Worm (Caenorhabditis elegans) whole organism, L1 larva: Measurements from ENCODE around the gene Y7A5A.13.

Source experiments
- C34B4.2 ChIP-seq: sonication (generic microtip); optimal IDR thresholded peaks from 2 replicates; lab custom pipeline; 2017; ENCODE audit warnings: mild to moderate bottlenecking, missing genetic modification characterization, missing compliant biosample characterization
- F16B12.6 ChIP-seq: fragments of 150-350 bp; optimal IDR thresholded peaks from 2 replicates; lab custom pipeline; 2014; ENCODE audit warnings: missing biosample characterization, missing genetic modification characterization
- aly-2 ChIP-seq: fragments of 150-350 bp; optimal IDR thresholded peaks from 2 replicates; lab custom pipeline; 2014; ENCODE audit warnings: missing biosample characterization, missing genetic modification characterization
- ama-1 ChIP-seq: fragments of 150-350 bp; optimal IDR thresholded peaks from 2 replicates; lab custom pipeline; 2014
- ceh-63 ChIP-seq: fragments of 200-800 bp; sonication (Bioruptor generic); optimal IDR thresholded peaks from 2 replicates; lab custom pipeline; 2018; ENCODE audit warnings: mild to moderate bottlenecking, missing genetic modification characterization, missing compliant biosample characterization
- ceh-8 ChIP-seq: fragments of 200-800 bp; sonication (Bioruptor generic); optimal IDR thresholded peaks from 2 replicates; lab custom pipeline; 2018; ENCODE audit warnings: mild to moderate bottlenecking, missing genetic modification characterization, moderate library complexity, missing compliant biosample characterization
- ceh-82 ChIP-seq, 3 experiments: fragments of 150-350 bp in 1 of 3; sonication (generic microtip) in 2 of 3; optimal IDR thresholded peaks; 2 replicates each; lab custom pipeline; 2014 to 2017; ENCODE audit warnings: missing biosample characterization in 3 of 3, missing genetic modification characterization in 3 of 3
- dpl-1 ChIP-seq, 3 experiments: fragments of 150-350 bp in 2 of 3; sonication (generic microtip) in 1 of 3; optimal IDR thresholded peaks; 2 replicates each; lab custom pipeline; 2014 to 2017; ENCODE audit warnings: missing biosample characterization in 3 of 3, missing genetic modification characterization in 3 of 3, missing genetic modification reagents in 3 of 3
- dsc-1 ChIP-seq: sonication (generic microtip); optimal IDR thresholded peaks from 2 replicates; lab custom pipeline; 2016; ENCODE audit warnings: mild to moderate bottlenecking, missing genetic modification characterization, missing compliant biosample characterization
- efl-1 ChIP-seq, 4 experiments: fragments of 150-350 bp; optimal IDR thresholded peaks in 3 of 4; peaks in 1 of 4; 1 replicate in 1 of 4; 2 replicates in 3 of 4; lab custom pipeline; 2014; ENCODE audit warnings: missing biosample characterization in 2 of 4, missing genetic modification characterization in 2 of 4, missing genetic modification reagents in 2 of 4
- efl-3 ChIP-seq: fragments of 200-800 bp; sonication (Bioruptor generic); optimal IDR thresholded peaks from 2 replicates; lab custom pipeline; 2018; ENCODE audit warnings: mild to moderate bottlenecking, missing genetic modification characterization, missing compliant biosample characterization
- egl-13 ChIP-seq: sonication (generic microtip); optimal IDR thresholded peaks from 2 replicates; lab custom pipeline; 2016; ENCODE audit warnings: missing genotype, missing genetic modification reagents, missing genetic modification characterization, missing compliant biosample characterization
- elt-2 ChIP-seq: sonication (generic microtip); optimal IDR thresholded peaks from 2 replicates; lab custom pipeline; 2016; ENCODE audit warnings: missing genetic modification characterization, mild to moderate bottlenecking, inconsistent platforms, missing compliant biosample characterization, missing genetic modification reagents
- fos-1 ChIP-seq: fragments of 150-350 bp; optimal IDR thresholded peaks from 2 replicates; lab custom pipeline; 2014; ENCODE audit warnings: missing biosample characterization, missing genetic modification characterization
- grh-1 ChIP-seq: fragments of 200-800 bp; sonication (Bioruptor generic); IDR thresholded peaks from 2 replicates; pipeline ENCODE4 v1.3.6; 2022; ENCODE audit warnings: missing genetic modification reagents, missing genetic modification characterization, missing compliant biosample characterization
- hlh-4 ChIP-seq: sonication (generic microtip); optimal IDR thresholded peaks from 2 replicates; lab custom pipeline; 2016; ENCODE audit warnings: mild to moderate bottlenecking, missing genetic modification characterization, missing compliant biosample characterization
- hpl-2 ChIP-seq: fragments of 150-350 bp; optimal IDR thresholded peaks from 2 replicates; lab custom pipeline; 2014; ENCODE audit warnings: missing biosample characterization, missing genetic modification reagents, missing genetic modification characterization
- lin-13 ChIP-seq: fragments of 150-350 bp; optimal IDR thresholded peaks from 2 replicates; lab custom pipeline; 2014; ENCODE audit warnings: missing biosample characterization, missing genetic modification reagents, missing genetic modification characterization
- lin-35 ChIP-seq, 2 experiments: fragments of 150-350 bp; optimal IDR thresholded peaks; 2 replicates each; lab custom pipeline; 2014; ENCODE audit warnings: missing biosample characterization in 2 of 2, missing genetic modification characterization in 2 of 2, missing genetic modification reagents in 2 of 2
- lsy-2 ChIP-seq, 2 experiments: fragments of 150-350 bp; optimal IDR thresholded peaks; 2 replicates each; lab custom pipeline; 2014; ENCODE audit warnings: missing biosample characterization in 2 of 2, missing genetic modification characterization in 2 of 2
- mdl-1 ChIP-seq, 2 experiments: fragments of 150-350 bp; optimal IDR thresholded peaks; 2 replicates each; lab custom pipeline; 2014 to 2017; ENCODE audit warnings: missing biosample characterization in 2 of 2, missing genetic modification characterization in 2 of 2, inconsistent platforms in 1 of 2
- mef-2 ChIP-seq: fragments of 150-350 bp; optimal IDR thresholded peaks from 2 replicates; lab custom pipeline; 2014; ENCODE audit warnings: missing biosample characterization, missing genetic modification characterization
- mep-1 ChIP-seq: fragments of 150-350 bp; optimal IDR thresholded peaks from 2 replicates; lab custom pipeline; 2014; ENCODE audit warnings: missing biosample characterization, missing genetic modification characterization
- nhr-11 ChIP-seq: fragments of 150-350 bp; optimal IDR thresholded peaks from 2 replicates; lab custom pipeline; 2014; ENCODE audit warnings: missing biosample characterization, missing genetic modification characterization
- nhr-20 ChIP-seq: sonication (generic microtip); optimal IDR thresholded peaks from 2 replicates; lab custom pipeline; 2016; ENCODE audit warnings: mild to moderate bottlenecking, missing genetic modification characterization, missing compliant biosample characterization
- nhr-237 ChIP-seq: fragments of 150-350 bp; optimal IDR thresholded peaks from 2 replicates; lab custom pipeline; 2014; ENCODE audit warnings: missing biosample characterization, missing genetic modification characterization
- nhr-71 ChIP-seq: sonication (generic microtip); optimal IDR thresholded peaks from 2 replicates; lab custom pipeline; 2016; ENCODE audit warnings: mild to moderate bottlenecking, missing genetic modification characterization, moderate library complexity, missing compliant biosample characterization
- nhr-76 ChIP-seq: sonication (generic microtip); optimal IDR thresholded peaks from 2 replicates; lab custom pipeline; 2017; ENCODE audit warnings: missing biosample characterization, missing genetic modification characterization
- nhr-77 ChIP-seq: fragments of 150-350 bp; optimal IDR thresholded peaks from 2 replicates; lab custom pipeline; 2014; ENCODE audit warnings: missing biosample characterization, missing genetic modification characterization
- nhr-85 ChIP-seq: sonication (generic microtip); peaks from one replicate; lab custom pipeline; 2016; ENCODE audit warnings: missing genetic modification characterization, inconsistent platforms, missing compliant biosample characterization
- pax-3 ChIP-seq: fragments of 200-800 bp; sonication (Bioruptor generic); optimal IDR thresholded peaks from 2 replicates; lab custom pipeline; 2018; ENCODE audit warnings: mild to moderate bottlenecking, missing genetic modification characterization, moderate library complexity, missing compliant biosample characterization
- rnt-1 ChIP-seq: sonication (generic microtip); optimal IDR thresholded peaks from 2 replicates; lab custom pipeline; 2016; ENCODE audit warnings: mild to moderate bottlenecking, missing genetic modification characterization, moderate library complexity, missing compliant biosample characterization
- snu-23 ChIP-seq: sonication (generic microtip); optimal IDR thresholded peaks from 2 replicates; lab custom pipeline; 2016; ENCODE audit warnings: missing genetic modification characterization, missing compliant biosample characterization
- sox-4 ChIP-seq: sonication (generic microtip); optimal IDR thresholded peaks from 2 replicates; lab custom pipeline; 2016; ENCODE audit warnings: missing genetic modification characterization, missing compliant biosample characterization
- sptf-1 ChIP-seq: fragments of 150-350 bp; optimal IDR thresholded peaks from 2 replicates; lab custom pipeline; 2014; ENCODE audit warnings: missing biosample characterization, missing genetic modification characterization
- sup-37 ChIP-seq: fragments of 200-800 bp; sonication (Bioruptor generic); optimal IDR thresholded peaks from 2 replicates; lab custom pipeline; 2018; ENCODE audit warnings: mild to moderate bottlenecking, missing genetic modification characterization, missing compliant biosample characterization
- swsn-7 ChIP-seq: sonication (generic microtip); optimal IDR thresholded peaks from 2 replicates; lab custom pipeline; 2016; ENCODE audit warnings: missing genetic modification characterization, missing compliant biosample characterization
- tbx-2 ChIP-seq: sonication (generic microtip); optimal IDR thresholded peaks from 2 replicates; lab custom pipeline; 2016; ENCODE audit warnings: missing genetic modification characterization, missing compliant biosample characterization
- tlp-1 ChIP-seq: fragments of 150-350 bp; optimal IDR thresholded peaks from 2 replicates; lab custom pipeline; 2014; ENCODE audit warnings: missing biosample characterization, missing genetic modification characterization
- unc-130 ChIP-seq: fragments of 150-350 bp; optimal IDR thresholded peaks from 2 replicates; lab custom pipeline; 2017; ENCODE audit warnings: missing biosample characterization, missing genetic modification characterization, inconsistent platforms
- unc-30 ChIP-seq: sonication (generic microtip); optimal IDR thresholded peaks from 2 replicates; lab custom pipeline; 2017; ENCODE audit warnings: missing biosample characterization, missing genetic modification characterization
- unc-62 ChIP-seq: fragments of 150-350 bp; optimal IDR thresholded peaks from 2 replicates; lab custom pipeline; 2014; ENCODE audit warnings: missing biosample characterization, missing genetic modification reagents, missing genetic modification characterization
- unc-98 ChIP-seq: fragments of 200-800 bp; sonication (Bioruptor generic); IDR thresholded peaks from 2 replicates; pipeline ENCODE4 v1.3.6; 2022; ENCODE audit warnings: missing genetic modification characterization, missing compliant biosample characterization
- vab-15 ChIP-seq: sonication (generic microtip); optimal IDR thresholded peaks from 2 replicates; lab custom pipeline; 2017; ENCODE audit warnings: missing genotype, mild to moderate bottlenecking, missing genetic modification characterization, missing compliant biosample characterization
- xbp-1 ChIP-seq: sonication (generic microtip); optimal IDR thresholded peaks from 2 replicates; lab custom pipeline; 2016; ENCODE audit warnings: missing genetic modification characterization, missing compliant biosample characterization

Gene Y7A5A.13

ce11 chrX:15736419-15736818, 37.2 kb upstream of the Y7A5A.13 start (continued):
- TF ChIP-seq sox-4: no peak
- peak; percentile 88 for TF ChIP-seq snu-23 (GFP tag; lab: Kevin White, UChicago)
- peak; percentile 45 to 75 (median 62) for TF ChIP-seq ceh-82 (tag; optimal IDR thresholded peaks at IDR 0.05; lab: Kevin White, UChicago)
- peak; percentile 67 for TF ChIP-seq nhr-71 (tag; lab: Kevin White, UChicago)
- peak; percentile 16 for TF ChIP-seq elt-2 (tag; lab: Kevin White, UChicago)
- no peak for TF ChIP-seq unc-30 (tag; lab: Kevin White, UChicago)
- peak; percentile 35 for TF ChIP-seq egl-13 (tag; lab: Kevin White, UChicago)
- TF ChIP-seq efl-3: no peak
- peak; percentile 77 for TF ChIP-seq hpl-2
- no peak for TF ChIP-seq grh-1 (GFP tag; lab: Robert Waterston, UW)
- peak; percentile 45 for TF ChIP-seq fos-1 (tag; lab: Kevin White, UChicago)
- TF ChIP-seq rnt-1 (tag; lab: Kevin White, UChicago): peak; percentile 56
- TF ChIP-seq vab-15 (tag; lab: Kevin White, UChicago): no peak
- no peak for TF ChIP-seq aly-2 (tag; lab: Kevin White, UChicago)
- no peak for TF ChIP-seq mef-2 (tag; lab: Kevin White, UChicago)
- peak; percentile 69 for TF ChIP-seq nhr-77 (tag; lab: Kevin White, UChicago)
- peak; percentile 50 for TF ChIP-seq tbx-2
- no peak for TF ChIP-seq C34B4.2 (tag; lab: Kevin White, UChicago)
- no peak for TF ChIP-seq ceh-8 (GFP tag; lab: Kevin White, UChicago)
- no peak for TF ChIP-seq nhr-76
- no peak for TF ChIP-seq hlh-4 (tag; lab: Kevin White, UChicago)
- peak; percentile 20 for TF ChIP-seq lin-13 (GFP tag; lab: Kevin White, UChicago)
- no peak for TF ChIP-seq sup-37
- no peak for TF ChIP-seq ceh-63 (GFP tag; lab: Kevin White, UChicago)
- peak; percentile 43 for TF ChIP-seq xbp-1 (tag; lab: Kevin White, UChicago)
- peak in 1 of 2 experiments; percentile 35 for TF ChIP-seq mdl-1 (tag; optimal IDR thresholded peaks at IDR 0.05; lab: Kevin White, UChicago)
- peak; percentile 67 to 70 for TF ChIP-seq lsy-2 (tag; optimal IDR thresholded peaks at IDR 0.05; lab: Kevin White, UChicago)
- peak; percentile 32 for TF ChIP-seq unc-130 (tag; lab: Kevin White, UChicago)
- TF ChIP-seq nhr-20 (tag; lab: Kevin White, UChicago): peak; percentile 74
- TF ChIP-seq F16B12.6 (tag; lab: Kevin White, UChicago): no peak
- TF ChIP-seq tlp-1 (tag; lab: Kevin White, UChicago): no peak
- peak; percentile 87 for TF ChIP-seq nhr-85
- TF ChIP-seq mep-1: peak; percentile 43
- peak; percentile 44 for TF ChIP-seq swsn-7 (tag; lab: Kevin White, UChicago)
- no peak for TF ChIP-seq unc-62 (GFP tag; lab: Kevin White, UChicago)
- TF ChIP-seq ama-1 (lab: Kevin White, UChicago): no peak
- TF ChIP-seq dsc-1 (tag; lab: Kevin White, UChicago): peak; percentile 74
- no peak for TF ChIP-seq unc-98 (GFP tag; lab: Robert Waterston, UW)
- TF ChIP-seq dpl-1 (GFP tag; optimal IDR thresholded peaks at IDR 0.05; lab: Kevin White, UChicago): peak in 1 of 3 experiments; percentile 10
- peak; percentile 36 for TF ChIP-seq nhr-237 (tag; lab: Kevin White, UChicago)
- TF ChIP-seq efl-1 (optimal IDR thresholded peaks at IDR 0.05; lab: Kevin White, UChicago): peak; percentile 34 to 50
- TF ChIP-seq efl-1 (GFP tag; optimal IDR thresholded peaks at IDR 0.05 in 1 of 2; lab: Kevin White, UChicago): peak in 1 of 2 experiments; percentile 90
- TF ChIP-seq pax-3 (tag; lab: Kevin White, UChicago): no peak
- peak; percentile 77 for TF ChIP-seq nhr-11 (tag; lab: Kevin White, UChicago)

DNA sequence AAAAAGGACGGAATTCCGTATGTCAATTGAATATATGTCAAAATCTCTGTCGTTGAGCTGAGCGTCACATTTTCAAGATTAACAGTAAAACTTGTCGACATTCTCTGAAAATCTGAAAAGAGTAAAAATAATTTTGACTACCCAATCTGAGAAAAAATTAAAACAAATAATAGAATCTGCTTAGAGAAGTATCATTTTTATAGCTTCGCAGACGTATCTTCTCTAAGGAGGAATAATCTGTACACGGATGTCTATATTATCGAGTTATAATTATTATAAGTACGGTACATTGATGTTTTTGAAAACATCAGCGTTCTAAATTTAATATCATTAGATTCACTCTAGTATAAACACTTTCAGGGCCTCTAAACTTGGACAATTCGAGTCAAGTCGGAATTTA, 33.1 kb upstream of the Y7A5A.13 start, which contains the start of gene srg-64:
TSS of gene srg-64 (minus strand) at position 101 of the 400 bp plus-strand sequence.
- TF ChIP-seq sptf-1 (tag; lab: Kevin White, UChicago) (no peak), lin-35 (GFP tag; optimal IDR thresholded peaks at IDR 0.05; lab: Kevin White, UChicago) (no peak)
